Fruit fly (Drosophila melanogaster): ENCODE measurements around the gene step.
A peak's percentile ranks its signal among the peaks of the same experiment; 100 is the strongest.

The step gene

DNA sequence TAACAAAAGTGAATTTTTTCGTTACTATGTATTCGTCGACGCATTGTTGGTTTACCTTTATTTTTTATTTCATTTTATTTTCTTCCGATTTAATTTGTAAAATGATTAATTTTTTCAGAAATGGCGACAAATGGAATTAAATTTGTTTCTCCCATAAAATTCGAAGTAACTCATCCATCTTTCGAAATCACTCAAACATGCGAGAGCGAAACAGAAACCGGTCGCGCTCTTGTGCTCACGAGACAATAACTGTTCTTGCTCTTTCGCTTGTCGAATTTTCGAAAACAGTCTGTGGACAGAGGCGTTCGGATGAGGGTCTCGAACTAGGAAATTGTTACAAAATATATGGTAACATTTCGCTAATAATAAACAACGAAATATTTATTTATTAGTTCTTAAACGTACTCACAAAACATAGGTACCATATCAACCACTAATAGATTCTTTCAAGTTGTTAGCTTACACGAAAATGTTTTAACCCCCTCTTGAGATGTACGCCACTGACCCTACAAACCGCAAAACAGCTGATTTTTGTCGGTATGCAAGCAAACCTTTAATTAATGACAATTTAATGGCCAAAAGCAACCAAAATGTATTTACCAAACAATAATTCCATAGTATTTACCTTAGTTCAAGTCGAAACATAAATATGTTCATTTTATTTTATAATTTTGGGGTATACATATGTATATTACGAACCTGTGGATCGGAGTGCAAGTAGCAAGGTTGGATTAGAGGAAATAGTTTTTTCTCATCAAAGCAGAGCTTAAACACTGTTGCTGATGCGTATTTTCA is 37.5 kb upstream of the step start (continued):
- TF ChIP-seq CG31365 (tag; optimal IDR thresholded peaks at IDR 0.05) = peak; percentile 87
- peak; percentile 98 for TF ChIP-seq B-H2 (GFP tag; optimal IDR thresholded peaks at IDR 0.05)
- peak; percentile 100 for TF ChIP-seq row (GFP tag; IDR thresholded peaks at IDR 0.05)
- peak; percentile 92 for TF ChIP-seq YL-1 (GFP tag; optimal IDR thresholded peaks at IDR 0.05)
- peak; percentile 87 for TF ChIP-seq Doc2 (GFP tag; IDR thresholded peaks at IDR 0.05)
- TF ChIP-seq CoRest (tag; optimal IDR thresholded peaks at IDR 0.05) = peak; percentile 99
- TF ChIP-seq ac (GFP tag; optimal IDR thresholded peaks at IDR 0.05) = peak; percentile 94
- peak; percentile 99 for TF ChIP-seq gem (tag; optimal IDR thresholded peaks at IDR 0.05)
- peak; percentile 94 for TF ChIP-seq CG11723 (GFP tag; optimal IDR thresholded peaks at IDR 0.05)
- peak; percentile 94 for TF ChIP-seq CHES-1-like (GFP tag; optimal IDR thresholded peaks at IDR 0.05)
- peak; percentile 95 for TF ChIP-seq Sox100B (GFP tag; optimal IDR thresholded peaks at IDR 0.05)
- TF ChIP-seq phol (tag; optimal IDR thresholded peaks at IDR 0.05) = peak; percentile 97
- peak; percentile 97 for TF ChIP-seq CG33557 (GFP tag; optimal IDR thresholded peaks at IDR 0.05)
- peak; percentile 97 for TF ChIP-seq CG34376 (GFP tag; optimal IDR thresholded peaks at IDR 0.05)
- peak; percentile 95 for TF ChIP-seq cato (GFP tag; optimal IDR thresholded peaks at IDR 0.05; ENCODE audit: borderline replicate concordance)
- TF ChIP-seq sqz (GFP tag; optimal IDR thresholded peaks at IDR 0.05) = peak; percentile 92
- TF ChIP-seq ap (GFP tag; IDR thresholded peaks at IDR 0.05) = peak; percentile 95
- TF ChIP-seq trh (GFP tag; optimal IDR thresholded peaks at IDR 0.05) = peak; percentile 93
- peak; percentile 93; the same call in 1 of the 2 replicates for TF ChIP-seq ro (GFP tag; IDR thresholded peaks at IDR 0.05)
- peak; percentile 81 for TF ChIP-seq dimm (GFP tag; IDR thresholded peaks at IDR 0.05)
- TF ChIP-seq emc (GFP tag; optimal IDR thresholded peaks at IDR 0.05) = peak; percentile 94
- no peak for TF ChIP-seq HLHmδ (GFP tag; optimal IDR thresholded peaks at IDR 0.05)
- TF ChIP-seq bab2 (GFP tag; optimal IDR thresholded peaks at IDR 0.05) = peak; percentile 97
- peak; percentile 95 for TF ChIP-seq CG1529 (GFP tag; optimal IDR thresholded peaks at IDR 0.05)
- TF ChIP-seq run (tag; optimal IDR thresholded peaks at IDR 0.05) = peak; percentile 100
- TF ChIP-seq danr (GFP tag; IDR thresholded peaks at IDR 0.05) = peak; percentile 95
- TF ChIP-seq Usf (GFP tag; optimal IDR thresholded peaks at IDR 0.05) = peak; percentile 97
- TF ChIP-seq CG15073 (GFP tag; optimal IDR thresholded peaks at IDR 0.05) = peak; percentile 81
- peak; percentile 17 to 80 for TF ChIP-seq insv (GFP tag; optimal IDR thresholded peaks at IDR 0.05)
- TF ChIP-seq p53 (GFP tag; optimal IDR thresholded peaks at IDR 0.05) = peak; percentile 88
- TF ChIP-seq CG3407 (GFP tag; optimal IDR thresholded peaks at IDR 0.05) = peak; percentile 93
- peak in 1 of 3 experiments; percentile 98 for TF ChIP-seq lola (GFP tag; optimal IDR thresholded peaks at IDR 0.05)
- TF ChIP-seq schlank (tag; optimal IDR thresholded peaks at IDR 0.05) = peak; percentile 95
- TF ChIP-seq Camta (GFP tag; optimal IDR thresholded peaks at IDR 0.05) = peak; percentile 97
- no peak for TF ChIP-seq Bgb (GFP tag; IDR thresholded peaks at IDR 0.05; ENCODE audit: partially characterized antibody)
- peak; percentile 99 for TF ChIP-seq Ets65A (GFP tag)
- TF ChIP-seq CG34224 (GFP tag; IDR thresholded peaks at IDR 0.05; ENCODE audit: partially characterized antibody) = peak; percentile 39; the same call in 1 of the 3 replicates
- no peak for TF ChIP-seq bbx (GFP tag; IDR thresholded peaks at IDR 0.05; ENCODE audit: partially characterized antibody)
- TF ChIP-seq NC2β (GFP tag; optimal IDR thresholded peaks at IDR 0.05) = peak; percentile 94
- peak; percentile 97 for TF ChIP-seq CG12744 (GFP tag; optimal IDR thresholded peaks at IDR 0.05)
- TF ChIP-seq CG10543 (GFP tag; optimal IDR thresholded peaks at IDR 0.05) = peak; percentile 99
- peak; percentile 84 for TF ChIP-seq Deaf1 (tag; optimal IDR thresholded peaks at IDR 0.05)
- TF ChIP-seq ken (GFP tag; IDR thresholded peaks at IDR 0.05) = peak; percentile 97
- no peak for TF ChIP-seq CG1832 (GFP tag; optimal IDR thresholded peaks at IDR 0.05)
- peak; percentile 99 for TF ChIP-seq vvl (GFP tag; IDR thresholded peaks at IDR 0.05)
- peak; percentile 13 for TF ChIP-seq gfzf (GFP tag; optimal IDR thresholded peaks at IDR 0.05)
- TF ChIP-seq Side (GFP tag; optimal IDR thresholded peaks at IDR 0.05) = peak; percentile 96
- TF ChIP-seq CG12236 (GFP tag; optimal IDR thresholded peaks at IDR 0.05) = peak; percentile 95
- TF ChIP-seq CG10462 (GFP tag; optimal IDR thresholded peaks at IDR 0.05) = peak; percentile 97
